Worm (Caenorhabditis elegans) whole organism, L2 larva: ENCODE data around the gene clec-24.

Experiments
- Y55F3AM.14 ChIP-seq: fragments of 200-800 bp; sonication (Bioruptor generic); optimal IDR thresholded peaks from 2 replicates; lab custom pipeline; 2018; ENCODE audit warnings: mild to moderate bottlenecking, missing genetic modification characterization, missing compliant biosample characterization
- ZK546.5 ChIP-seq: sonication (generic microtip); optimal IDR thresholded peaks from 2 replicates; lab custom pipeline; 2017; ENCODE audit warnings: missing biosample characterization, missing genetic modification characterization
- aly-2 ChIP-seq: fragments of 150-350 bp; optimal IDR thresholded peaks from 2 replicates; lab custom pipeline; 2014; ENCODE audit warnings: missing biosample characterization, missing genetic modification characterization
- blmp-1 ChIP-seq: sonication (generic microtip); optimal IDR thresholded peaks from 2 replicates; lab custom pipeline; 2017; ENCODE audit warnings: missing genetic modification characterization, mild to moderate bottlenecking, missing compliant biosample characterization, antibody characterized with exemption, moderate library complexity; ENCODE audit not compliant: insufficient read depth
- ceh-16 ChIP-seq: fragments of 150-350 bp; optimal IDR thresholded peaks from 2 replicates; lab custom pipeline; 2014; ENCODE audit warnings: missing biosample characterization, missing genetic modification characterization
- ceh-82 ChIP-seq: fragments of 150-350 bp; optimal IDR thresholded peaks from 2 replicates; lab custom pipeline; 2014; ENCODE audit warnings: missing biosample characterization, missing genetic modification characterization
- crh-2 ChIP-seq: sonication (generic microtip); optimal IDR thresholded peaks from 2 replicates; lab custom pipeline; 2017; ENCODE audit warnings: missing biosample characterization, missing genetic modification characterization
- dmd-4 ChIP-seq: sonication (generic microtip); optimal IDR thresholded peaks from 2 replicates; lab custom pipeline; 2017; ENCODE audit warnings: missing biosample characterization, missing genetic modification characterization
- egl-27 ChIP-seq: sonication (generic microtip); optimal IDR thresholded peaks from 3 replicates; lab custom pipeline; 2017; ENCODE audit warnings: missing biosample characterization, missing genetic modification reagents, missing genetic modification characterization
- elt-1 ChIP-seq: fragments of 150-350 bp; optimal IDR thresholded peaks from 2 replicates; lab custom pipeline; 2014; ENCODE audit warnings: missing biosample characterization, missing genetic modification characterization
- fos-1 ChIP-seq: fragments of 150-350 bp; optimal IDR thresholded peaks from 2 replicates; lab custom pipeline; 2014; ENCODE audit warnings: missing biosample characterization, missing genetic modification characterization
- gmeb-1 ChIP-seq: fragments of 150-350 bp; optimal IDR thresholded peaks from 2 replicates; lab custom pipeline; 2014; ENCODE audit warnings: missing biosample characterization, missing genetic modification characterization
- lin-11 ChIP-seq: fragments of 150-350 bp; sonication (generic microtip); optimal IDR thresholded peaks from 2 replicates; lab custom pipeline; 2014; ENCODE audit warnings: missing biosample characterization, missing genetic modification characterization, inconsistent platforms, mixed read lengths
- lin-13 ChIP-seq: fragments of 150-350 bp; optimal IDR thresholded peaks from 2 replicates; lab custom pipeline; 2014; ENCODE audit warnings: missing biosample characterization, missing genetic modification reagents, missing genetic modification characterization
- lin-39 ChIP-seq: fragments of 150-350 bp; optimal IDR thresholded peaks from 2 replicates; lab custom pipeline; 2014; ENCODE audit warnings: missing biosample characterization, missing genetic modification reagents, missing genetic modification characterization
- lsy-2 ChIP-seq, 2 experiments: fragments of 150-350 bp in 1 of 2; sonication (generic microtip) in 1 of 2; optimal IDR thresholded peaks; 2 replicates each; lab custom pipeline; 2014 to 2017; ENCODE audit warnings: missing biosample characterization in 2 of 2, missing genetic modification characterization in 2 of 2
- mbf-1 ChIP-seq: sonication (generic microtip); optimal IDR thresholded peaks from 2 replicates; lab custom pipeline; 2017; ENCODE audit warnings: missing biosample characterization, missing genetic modification characterization
- mdl-1 ChIP-seq, 2 experiments: fragments of 150-350 bp in 1 of 2; sonication (generic microtip) in 1 of 2; optimal IDR thresholded peaks; 2 replicates each; lab custom pipeline; 2017; ENCODE audit warnings: missing biosample characterization in 2 of 2, missing genetic modification characterization in 2 of 2
- nhr-10 ChIP-seq: sonication (generic microtip); optimal IDR thresholded peaks from 2 replicates; lab custom pipeline; 2017; ENCODE audit warnings: missing biosample characterization, missing genetic modification characterization
- nhr-11 ChIP-seq: fragments of 150-350 bp; optimal IDR thresholded peaks from 2 replicates; lab custom pipeline; 2014; ENCODE audit warnings: missing biosample characterization, missing genetic modification characterization
- nhr-12 ChIP-seq: fragments of 150-350 bp; optimal IDR thresholded peaks from 2 replicates; lab custom pipeline; 2014; ENCODE audit warnings: missing biosample characterization, missing genetic modification characterization
- nhr-129 ChIP-seq: fragments of 150-350 bp; optimal IDR thresholded peaks from 2 replicates; lab custom pipeline; 2014; ENCODE audit warnings: missing biosample characterization, missing genetic modification characterization
- nhr-21 ChIP-seq: fragments of 150-350 bp; optimal IDR thresholded peaks from 2 replicates; lab custom pipeline; 2014; ENCODE audit warnings: missing biosample characterization, missing genetic modification characterization
- nhr-23 ChIP-seq: fragments of 150-350 bp; optimal IDR thresholded peaks from 2 replicates; lab custom pipeline; 2014; ENCODE audit warnings: missing biosample characterization, missing genetic modification reagents, missing genetic modification characterization
- nhr-237 ChIP-seq: fragments of 150-350 bp; optimal IDR thresholded peaks from 2 replicates; lab custom pipeline; 2014; ENCODE audit warnings: missing biosample characterization, missing genetic modification characterization
- nhr-6 ChIP-seq: fragments of 150-350 bp; optimal IDR thresholded peaks from 2 replicates; lab custom pipeline; 2014; ENCODE audit warnings: missing biosample characterization, missing genetic modification characterization
- nhr-77 ChIP-seq: fragments of 150-350 bp; optimal IDR thresholded peaks from 2 replicates; lab custom pipeline; 2014; ENCODE audit warnings: missing biosample characterization, missing genetic modification characterization
- peb-1 ChIP-seq: fragments of 150-350 bp; optimal IDR thresholded peaks from 2 replicates; lab custom pipeline; 2014; ENCODE audit warnings: missing biosample characterization, missing genetic modification characterization
- skn-1 ChIP-seq: sonication (generic microtip); optimal IDR thresholded peaks from 2 replicates; lab custom pipeline; 2017; ENCODE audit warnings: missing biosample characterization, missing genetic modification characterization
- unc-62 ChIP-seq: fragments of 150-350 bp; optimal IDR thresholded peaks from 2 replicates; lab custom pipeline; 2014; ENCODE audit warnings: missing biosample characterization, missing genetic modification reagents, missing genetic modification characterization
- zag-1 ChIP-seq: fragments of 150-350 bp; optimal IDR thresholded peaks from 2 replicates; lab custom pipeline; 2014; ENCODE audit warnings: missing biosample characterization, missing genetic modification characterization
- ztf-1 ChIP-seq: fragments of 200-800 bp; sonication (Bioruptor generic); conservative IDR thresholded peaks from 2 replicates; pipeline ENCODE4 v1.3.6; 2022; ENCODE audit warnings: missing genetic modification characterization, missing compliant biosample characterization
- ztf-11 ChIP-seq: sonication (generic microtip); optimal IDR thresholded peaks from 2 replicates; lab custom pipeline; 2017; ENCODE audit warnings: missing biosample characterization, missing genetic modification characterization
- ztf-4 ChIP-seq: fragments of 150-350 bp; optimal IDR thresholded peaks from 2 replicates; lab custom pipeline; 2014; ENCODE audit warnings: missing biosample characterization, missing genetic modification characterization

clec-24 gene

ce11 chrV:16880679-16881078, 18.9 kb downstream of the clec-24 start, which contains the start of gene F09C6.14:
Gene F09C6.14 (plus strand): TSS chrV:16880979.
- TF ChIP-seq nhr-10 (tag; lab: Kevin White, UChicago): no peak
- TF ChIP-seq nhr-6 (tag; lab: Kevin White, UChicago): no peak
- no peak for TF ChIP-seq blmp-1 (tag; lab: Kevin White, UChicago)
- TF ChIP-seq nhr-11 (tag; lab: Kevin White, UChicago): no peak
- TF ChIP-seq nhr-23: no peak
- no peak for TF ChIP-seq skn-1 (tag; lab: Kevin White, UChicago)
- TF ChIP-seq, all 48 proteins: peak for 0

ce11 chrV:16882260-16882918, 20.6 kb downstream of the clec-24 start, which contains the start of the genes F09C6.11 and F09C6.12:
Gene F09C6.11 (minus strand): TSS chrV:16882310.
Gene F09C6.12 (plus strand): TSS chrV:16882868.
- TF ChIP-seq nhr-77 (tag; lab: Kevin White, UChicago) (no peak), mdl-1 (tag; optimal IDR thresholded peaks at IDR 0.05; lab: Kevin White, UChicago) (no peak), nhr-129 (tag; lab: Kevin White, UChicago) (no peak), ZK546.5 (tag; lab: Kevin White, UChicago) (no peak), ztf-4 (tag; lab: Kevin White, UChicago) (no peak), Y55F3AM.14 (GFP tag; lab: Kevin White, UChicago) (no peak), dmd-4 (no peak), aly-2 (tag; lab: Kevin White, UChicago) (no peak), crh-2 (no peak), gmeb-1 (no peak), nhr-11 (tag; lab: Kevin White, UChicago) (no peak), ztf-11 (tag; lab: Kevin White, UChicago) (no peak), fos-1 (tag; lab: Kevin White, UChicago) (no peak), lin-39 (tag; lab: Kevin White, UChicago) (no peak), ceh-16 (tag; lab: Kevin White, UChicago) (no peak), unc-62 (GFP tag; lab: Kevin White, UChicago) (no peak), egl-27 (tag; lab: Kevin White, UChicago) (no peak)

ce11 chrV:16884744-16885143, 22.9 kb downstream of the clec-24 start, which contains the start of gene F09C6.13:
Gene F09C6.13 (plus strand): TSS chrV:16885044.
- TF ChIP-seq nhr-77 (tag; lab: Kevin White, UChicago) (no peak), dmd-4 (no peak), nhr-12 (tag; lab: Kevin White, UChicago) (no peak), peb-1 (tag; lab: Kevin White, UChicago) (no peak), lin-11 (no peak), nhr-21 (tag; lab: Kevin White, UChicago) (no peak), mdl-1 (tag; optimal IDR thresholded peaks at IDR 0.05; lab: Kevin White, UChicago) (no peak), nhr-237 (tag; lab: Kevin White, UChicago) (no peak), mbf-1 (tag; lab: Kevin White, UChicago) (no peak), lsy-2 (tag; optimal IDR thresholded peaks at IDR 0.05; lab: Kevin White, UChicago) (no peak), crh-2 (no peak), lin-39 (tag; lab: Kevin White, UChicago) (no peak)

- no peak for TF ChIP-seq lin-11
- no peak for TF ChIP-seq egl-27 (tag; lab: Kevin White, UChicago)
- TF ChIP-seq elt-1 (tag; lab: Kevin White, UChicago): no peak
- TF ChIP-seq nhr-77 (tag; lab: Kevin White, UChicago): no peak
- no peak for TF ChIP-seq mdl-1 (tag; optimal IDR thresholded peaks at IDR 0.05; lab: Kevin White, UChicago)
- TF ChIP-seq ztf-4 (tag; lab: Kevin White, UChicago): no peak
- TF ChIP-seq unc-62 (GFP tag; lab: Kevin White, UChicago): no peak
Observed at ce11 chrV:16888788-16889325, 27.0 kb downstream of the clec-24 start, which contains the start of the genes ifas-2 and fbxa-44. Gene ifas-2 (minus strand): TSS chrV:16888888. Gene fbxa-44 (plus strand): TSS chrV:16889275.

- no peak for TF ChIP-seq nhr-12 (tag; lab: Kevin White, UChicago)
- TF ChIP-seq nhr-21 (tag; lab: Kevin White, UChicago): no peak
- TF ChIP-seq lin-11: no peak
- no peak for TF ChIP-seq lin-13 (GFP tag; lab: Kevin White, UChicago)
- no peak for TF ChIP-seq blmp-1 (tag; lab: Kevin White, UChicago)
- no peak for TF ChIP-seq zag-1 (tag; lab: Kevin White, UChicago)
- TF ChIP-seq aly-2 (tag; lab: Kevin White, UChicago): no peak
- TF ChIP-seq ceh-82 (tag; lab: Kevin White, UChicago): no peak
- no peak for TF ChIP-seq ztf-1 (GFP tag; lab: Robert Waterston, UW)
- TF ChIP-seq, all 48 proteins: peak for 0
Observed at ce11 chrV:16893440-16893839, 31.6 kb downstream of the clec-24 start, which contains the start of gene F09C6.15. Gene F09C6.15 (plus strand): TSS chrV:16893740.
